Worm (Caenorhabditis elegans) whole organism, young adult: Measurements from ENCODE around the gene eff-1.

Source experiments
- athp-1 ChIP-seq: sonication (generic microtip); optimal IDR thresholded peaks from 2 replicates; lab custom pipeline; 2017; ENCODE audit warnings: mild to moderate bottlenecking, missing genetic modification characterization, missing compliant biosample characterization
- tbx-9 ChIP-seq: sonication (generic microtip); optimal IDR thresholded peaks from 2 replicates; lab custom pipeline; 2016; ENCODE audit warnings: borderline replicate concordance, missing genetic modification characterization, inconsistent platforms, missing compliant biosample characterization

ce11 chrII:8316701-8317100 is 29.8 kb upstream of the eff-1 start:
- TF ChIP-seq athp-1 (tag; lab: Kevin White, UChicago) (no peak), tbx-9 (tag; lab: Kevin White, UChicago) (no peak)
